Fruit fly (Drosophila melanogaster): ENCODE results near the gene GstT3.

GstT3 gene

dm6 chrX:20480382-20480781 is 13.1 kb downstream of the GstT3 start (continued):
- peak; percentile 80 for TF ChIP-seq Met (GFP tag; optimal IDR thresholded peaks at IDR 0.05)
- peak; percentile 84 for TF ChIP-seq Sox14 (GFP tag; optimal IDR thresholded peaks at IDR 0.05)
- TF ChIP-seq CG8119 (GFP tag; IDR thresholded peaks at IDR 0.05): peak; percentile 79
- TF ChIP-seq fd85E (GFP tag; optimal IDR thresholded peaks at IDR 0.05): peak; percentile 1
- no peak for TF ChIP-seq Eip75B (GFP tag; optimal IDR thresholded peaks at IDR 0.05)
- TF ChIP-seq CG16779 (tag; optimal IDR thresholded peaks at IDR 0.05): no peak
- TF ChIP-seq fd59A (GFP tag; optimal IDR thresholded peaks at IDR 0.05): peak; percentile 19
- peak; percentile 77 for TF ChIP-seq CG10631 (GFP tag; optimal IDR thresholded peaks at IDR 0.05)
- TF ChIP-seq Ets21C (GFP tag; optimal IDR thresholded peaks at IDR 0.05): peak; percentile 72
- peak; percentile 74 for TF ChIP-seq Lpt (GFP tag; optimal IDR thresholded peaks at IDR 0.05)
- no peak for TF ChIP-seq Hr38 (GFP tag; optimal IDR thresholded peaks at IDR 0.05)
- peak; percentile 56 for TF ChIP-seq CG8319 (GFP tag; optimal IDR thresholded peaks at IDR 0.05)
- TF ChIP-seq Hr39 (GFP tag; optimal IDR thresholded peaks at IDR 0.05): peak; percentile 83
- TF ChIP-seq Hr4 (GFP tag; optimal IDR thresholded peaks at IDR 0.05): peak; percentile 84
- no peak for TF ChIP-seq CG6854 (GFP tag; optimal IDR thresholded peaks at IDR 0.05)
- peak; percentile 67 for TF ChIP-seq CG7368 (GFP tag; optimal IDR thresholded peaks at IDR 0.05)
- TF ChIP-seq CG3919 (GFP tag; optimal IDR thresholded peaks at IDR 0.05): no peak
- TF ChIP-seq OdsH (GFP tag; optimal IDR thresholded peaks at IDR 0.05): peak; percentile 80
- peak; percentile 69 for TF ChIP-seq CG4318 (GFP tag; optimal IDR thresholded peaks at IDR 0.05)
- no peak for TF ChIP-seq CG1621 (tag; optimal IDR thresholded peaks at IDR 0.05)

DNA sequence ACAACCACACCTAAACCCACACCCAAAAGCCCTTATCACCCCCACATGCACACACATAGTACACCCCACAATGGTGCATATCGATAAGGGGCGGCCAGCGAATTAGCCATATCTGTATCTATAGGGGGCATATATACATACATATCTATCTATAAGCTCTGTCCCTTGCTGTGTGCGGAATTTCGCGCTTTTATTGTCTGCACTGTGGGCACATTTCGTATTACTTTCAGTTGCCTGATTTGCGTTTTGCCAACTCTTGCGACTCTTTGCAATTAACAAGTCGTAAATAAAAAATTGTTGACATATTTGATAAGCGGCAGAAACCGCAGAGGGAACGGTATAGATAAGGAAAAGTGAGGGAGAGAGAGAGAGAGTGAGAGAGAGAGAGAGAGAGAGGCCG is 14.1 kb downstream of the GstT3 start:
- TF ChIP-seq CG32006 (GFP tag; optimal IDR thresholded peaks at IDR 0.05) (no peak), fkh (GFP tag; optimal IDR thresholded peaks at IDR 0.05) (peak; percentile 44), vri (GFP tag; optimal IDR thresholded peaks at IDR 0.05) (peak; percentile 65), Eip78C (GFP tag) (peak; percentile 58), CG3919 (GFP tag; optimal IDR thresholded peaks at IDR 0.05) (no peak), ss (GFP tag; optimal IDR thresholded peaks at IDR 0.05) (no peak), CG6808 (GFP tag; optimal IDR thresholded peaks at IDR 0.05) (no peak), Hr39 (GFP tag; optimal IDR thresholded peaks at IDR 0.05) (no peak), svp (GFP tag) (peak; percentile 84), Eip93F (GFP tag; optimal IDR thresholded peaks at IDR 0.05) (peak; percentile 84)

dm6 chrX:20482790-20483564 is 15.7 kb downstream of the GstT3 start:
- TF ChIP-seq Sox102F (GFP tag; optimal IDR thresholded peaks at IDR 0.05): peak; percentile 24
- peak; percentile 67 for TF ChIP-seq CG15336 (GFP tag; IDR thresholded peaks at IDR 0.05)
- peak in 1 of 2 experiments; percentile 43 for TF ChIP-seq salr (GFP tag; optimal IDR thresholded peaks at IDR 0.05)
- peak; percentile 54 for TF ChIP-seq pdm3 (GFP tag; optimal IDR thresholded peaks at IDR 0.05)
- peak; percentile 45 for TF ChIP-seq CG6276 (GFP tag; optimal IDR thresholded peaks at IDR 0.05)
- peak; percentile 22 for TF ChIP-seq CG31627 (GFP tag; optimal IDR thresholded peaks at IDR 0.05)
- TF ChIP-seq CG8319 (GFP tag; optimal IDR thresholded peaks at IDR 0.05): no peak
- TF ChIP-seq Met (GFP tag; optimal IDR thresholded peaks at IDR 0.05): peak; percentile 24
- TF ChIP-seq achi (GFP tag; optimal IDR thresholded peaks at IDR 0.05): peak; percentile 55
- no peak for TF ChIP-seq Hr38 (GFP tag; optimal IDR thresholded peaks at IDR 0.05)
- TF ChIP-seq net (GFP tag; optimal IDR thresholded peaks at IDR 0.05): peak; percentile 38
- TF ChIP-seq dsx (GFP tag; optimal IDR thresholded peaks at IDR 0.05; ENCODE audit: poor library complexity, severe bottlenecking): peak; percentile 62
- peak in 1 of 2 experiments; percentile 59 for TF ChIP-seq ss (GFP tag; optimal IDR thresholded peaks at IDR 0.05)
- peak; percentile 38 for TF ChIP-seq CG8632 (GFP tag; optimal IDR thresholded peaks at IDR 0.05)
- peak; percentile 30 for TF ChIP-seq Eip75B (GFP tag; optimal IDR thresholded peaks at IDR 0.05)
- TF ChIP-seq OdsH (GFP tag; optimal IDR thresholded peaks at IDR 0.05): peak; percentile 41
- peak; percentile 60 for TF ChIP-seq Hr4 (GFP tag; optimal IDR thresholded peaks at IDR 0.05)
- no peak for TF ChIP-seq CG9139 (GFP tag; optimal IDR thresholded peaks at IDR 0.05)
- peak; percentile 41 for TF ChIP-seq topi (GFP tag; optimal IDR thresholded peaks at IDR 0.05)
- TF ChIP-seq CG6792 (GFP tag; optimal IDR thresholded peaks at IDR 0.05): no peak
- TF ChIP-seq CG1621 (tag; optimal IDR thresholded peaks at IDR 0.05): no peak
- TF ChIP-seq eg (GFP tag; IDR thresholded peaks at IDR 0.05): peak; percentile 42; the same call in 1 of the 3 replicates
- TF ChIP-seq CG6163 (GFP tag; IDR thresholded peaks at IDR 0.05): 0 out of 3 replicates have a peak, but pooled peaks have one; percentile 30
- TF ChIP-seq Ets21C (GFP tag; optimal IDR thresholded peaks at IDR 0.05): no peak
- TF ChIP-seq Blimp-1 (GFP tag; optimal IDR thresholded peaks at IDR 0.05): peak; percentile 1
- TF ChIP-seq CG6808 (GFP tag; optimal IDR thresholded peaks at IDR 0.05): peak; percentile 47
- peak; percentile 36 for TF ChIP-seq CG11902 (GFP tag; optimal IDR thresholded peaks at IDR 0.05)
- peak; percentile 63 for TF ChIP-seq CG10631 (GFP tag; optimal IDR thresholded peaks at IDR 0.05)
- peak; percentile 21 for TF ChIP-seq cyc (GFP tag; optimal IDR thresholded peaks at IDR 0.05)
